Fruit fly (Drosophila melanogaster) whole organism, embryonic: ENCODE results near the gene Mul1.

Experiments
- BtbVII ChIP-seq: fragments of 200-800 bp; sonication (Bioruptor generic); optimal IDR thresholded peaks from 3 replicates; lab custom pipeline; 2017; ENCODE audit warnings: missing biosample characterization, mild to moderate bottlenecking, missing genetic modification characterization
- Bteb2 ChIP-seq: fragments of 200-800 bp; sonication (Bioruptor generic); optimal IDR thresholded peaks from 2 replicates; lab custom pipeline; 2016; ENCODE audit warnings: missing biosample characterization, missing genetic modification characterization
- C15 ChIP-seq: fragments of 200-800 bp; sonication (Bioruptor generic); IDR thresholded peaks from 3 replicates; pipeline ENCODE4 v1.3.6; 2022; ENCODE audit warnings: missing biosample characterization, missing genetic modification characterization
- CG10565 ChIP-seq: fragments of 200-800 bp; sonication (Bioruptor generic); optimal IDR thresholded peaks from 3 replicates; lab custom pipeline; 2016; ENCODE audit warnings: missing biosample characterization, mild to moderate bottlenecking, missing genetic modification characterization
- CG10979 ChIP-seq: fragments of 200-800 bp; sonication (Bioruptor generic); optimal IDR thresholded peaks from 2 replicates; lab custom pipeline; 2018; ENCODE audit warnings: missing biosample characterization, mild to moderate bottlenecking, missing genetic modification characterization, moderate library complexity
- CG12155 ChIP-seq: fragments of 200-800 bp; sonication (Bioruptor generic); optimal IDR thresholded peaks from 3 replicates; lab custom pipeline; 2016; ENCODE audit warnings: missing biosample characterization, missing genetic modification characterization
- CG12219 ChIP-seq: fragments of 200-800 bp; sonication (Bioruptor generic); optimal IDR thresholded peaks from 3 replicates; lab custom pipeline; 2018; ENCODE audit warnings: missing biosample characterization, mild to moderate bottlenecking, missing genetic modification characterization
- CG12391 ChIP-seq: fragments of 200-800 bp; sonication (Bioruptor generic); optimal IDR thresholded peaks from 3 replicates; lab custom pipeline; 2018; ENCODE audit warnings: missing biosample characterization, mild to moderate bottlenecking, missing genetic modification characterization, moderate library complexity
- CG12769 ChIP-seq: fragments of 200-800 bp; sonication (Bioruptor generic); optimal IDR thresholded peaks from 2 replicates; lab custom pipeline; 2019; ENCODE audit warnings: missing biosample characterization, mild to moderate bottlenecking, missing genetic modification characterization, moderate library complexity
- CG13424 ChIP-seq: fragments of 200-800 bp; sonication (Bioruptor generic); optimal IDR thresholded peaks from 2 replicates; lab custom pipeline; 2019; ENCODE audit warnings: missing biosample characterization, mild to moderate bottlenecking, missing genetic modification characterization, moderate library complexity
- CG13894 ChIP-seq: fragments of 200-800 bp; sonication (Bioruptor generic); optimal IDR thresholded peaks from 3 replicates; lab custom pipeline; 2018; ENCODE audit warnings: missing biosample characterization, mild to moderate bottlenecking, missing genetic modification characterization, moderate library complexity
- CG1603 ChIP-seq: fragments of 200-800 bp; sonication (Bioruptor generic); optimal IDR thresholded peaks from 2 replicates; lab custom pipeline; 2019; ENCODE audit warnings: missing biosample characterization, mild to moderate bottlenecking, missing genetic modification characterization, moderate library complexity
- CG16863 ChIP-seq: fragments of 200-800 bp; sonication (Bioruptor generic); optimal IDR thresholded peaks from 3 replicates; lab custom pipeline; 2016; ENCODE audit warnings: missing biosample characterization, missing genetic modification characterization
- CG2116 ChIP-seq: fragments of 200-800 bp; sonication (Bioruptor generic); optimal IDR thresholded peaks from 3 replicates; lab custom pipeline; 2018; ENCODE audit warnings: missing biosample characterization, mild to moderate bottlenecking, missing genetic modification characterization
- CG31365 ChIP-seq: fragments of 200-800 bp; sonication (Bioruptor generic); optimal IDR thresholded peaks from 2 replicates; lab custom pipeline; 2018; ENCODE audit warnings: missing biosample characterization, mild to moderate bottlenecking, missing genetic modification characterization
- CG4707 ChIP-seq: fragments of 200-800 bp; sonication (Bioruptor generic); optimal IDR thresholded peaks from 2 replicates; lab custom pipeline; 2018; ENCODE audit warnings: missing biosample characterization, mild to moderate bottlenecking, missing genetic modification characterization, moderate library complexity
- CG5180 ChIP-seq: fragments of 200-800 bp; sonication (Bioruptor generic); optimal IDR thresholded peaks from 3 replicates; lab custom pipeline; 2017; ENCODE audit warnings: missing biosample characterization, missing genetic modification characterization, mild to moderate bottlenecking, moderate library complexity, missing genetic modification reagents
- CG5245 ChIP-seq: fragments of 200-800 bp; sonication (Bioruptor generic); optimal IDR thresholded peaks from 3 replicates; lab custom pipeline; 2016; ENCODE audit warnings: missing biosample characterization, missing genetic modification characterization
- CG6254 ChIP-seq: fragments of 200-800 bp; sonication (Bioruptor generic); optimal IDR thresholded peaks from 3 replicates; lab custom pipeline; 2017; ENCODE audit warnings: mild to moderate bottlenecking, missing biosample characterization, missing genetic modification reagents, missing genetic modification characterization
- CG6791 ChIP-seq: fragments of 200-800 bp; sonication (Bioruptor generic); IDR thresholded peaks from 3 replicates; pipeline ENCODE4 v1.3.6; 2022; ENCODE audit warnings: missing biosample characterization, missing genetic modification characterization; ENCODE audit not compliant: partially characterized antibody
- CG7786 ChIP-seq: fragments of 200-800 bp; sonication (Bioruptor generic); optimal IDR thresholded peaks from 2 replicates; lab custom pipeline; 2016; ENCODE audit warnings: missing biosample characterization, missing genetic modification characterization
- CTCF ChIP-seq: fragments of 200-800 bp; sonication (Bioruptor generic); optimal IDR thresholded peaks from 2 replicates; lab custom pipeline; 2017; ENCODE audit warnings: missing biosample characterization, mild to moderate bottlenecking, missing genetic modification characterization, moderate library complexity
- Camta ChIP-seq: fragments of 200-800 bp; sonication (Bioruptor generic); optimal IDR thresholded peaks from 2 replicates; lab custom pipeline; 2016; ENCODE audit warnings: missing biosample characterization, missing genetic modification characterization
- Deaf1 ChIP-seq: fragments of 200-800 bp; optimal IDR thresholded peaks from 3 replicates; lab custom pipeline; 2019; ENCODE audit warnings: missing biosample characterization, mild to moderate bottlenecking, missing genetic modification characterization, moderate library complexity
- Dek ChIP-seq: fragments of 200-800 bp; sonication (Bioruptor generic); optimal IDR thresholded peaks from 3 replicates; lab custom pipeline; 2019; ENCODE audit warnings: missing biosample characterization, mild to moderate bottlenecking, missing genetic modification characterization, moderate library complexity
- Dll ChIP-seq: fragments of 200-800 bp; sonication (Bioruptor generic); IDR thresholded peaks from 4 replicates; pipeline ENCODE4 v1.3.6; 2022; ENCODE audit warnings: missing biosample characterization, missing genetic modification characterization; ENCODE audit not compliant: partially characterized antibody
- H2.0 ChIP-seq: fragments of 200-800 bp; sonication (Bioruptor generic); IDR thresholded peaks from 2 replicates; pipeline ENCODE4 v1.3.6; 2022; ENCODE audit warnings: missing biosample characterization, missing genetic modification characterization
- HHEX ChIP-seq: fragments of 200-800 bp; sonication (Bioruptor generic); optimal IDR thresholded peaks from 3 replicates; lab custom pipeline; 2017; ENCODE audit warnings: missing biosample characterization, mild to moderate bottlenecking, missing genetic modification characterization, missing genetic modification reagents
- Hey ChIP-seq: fragments of 200-800 bp; sonication (Bioruptor generic); optimal IDR thresholded peaks from 3 replicates; lab custom pipeline; 2018; ENCODE audit warnings: missing biosample characterization, mild to moderate bottlenecking, missing genetic modification characterization
- MESR4 ChIP-seq: fragments of 200-800 bp; sonication (Bioruptor generic); optimal IDR thresholded peaks from 2 replicates; lab custom pipeline; 2018; ENCODE audit warnings: missing biosample characterization, mild to moderate bottlenecking, missing genetic modification characterization, moderate library complexity
- Nf-YC ChIP-seq: fragments of 200-800 bp; optimal IDR thresholded peaks from 3 replicates; lab custom pipeline; 2019; ENCODE audit warnings: missing biosample characterization, mild to moderate bottlenecking, missing genetic modification characterization, moderate library complexity
- Ravus ChIP-seq: fragments of 200-800 bp; sonication (Bioruptor generic); IDR thresholded peaks from 2 replicates; pipeline ENCODE4 v1.3.6; 2022; ENCODE audit warnings: missing biosample characterization, missing genetic modification characterization
- Sox102F ChIP-seq: fragments of 200-800 bp; sonication (Bioruptor generic); optimal IDR thresholded peaks from 2 replicates; lab custom pipeline; 2018; ENCODE audit warnings: missing biosample characterization, mild to moderate bottlenecking, missing genetic modification characterization, moderate library complexity
- bowl ChIP-seq: fragments of 200-800 bp; sonication (Bioruptor generic); IDR thresholded peaks from 2 replicates; pipeline ENCODE4 v1.3.6; 2022; ENCODE audit warnings: missing biosample characterization, missing genetic modification characterization
- chn ChIP-seq: fragments of 200-800 bp; sonication (Bioruptor generic); optimal IDR thresholded peaks from 2 replicates; lab custom pipeline; 2016; ENCODE audit warnings: missing biosample characterization, missing genetic modification characterization
- danr ChIP-seq: fragments of 200-800 bp; sonication (Bioruptor generic); IDR thresholded peaks from 2 replicates; pipeline ENCODE4 v1.3.6; 2022; ENCODE audit warnings: missing biosample characterization, missing genetic modification characterization
- dimm ChIP-seq: fragments of 200-800 bp; sonication (Bioruptor generic); IDR thresholded peaks from 2 replicates; pipeline ENCODE4 v1.3.6; 2022; ENCODE audit warnings: missing biosample characterization, missing genetic modification characterization
- esg ChIP-seq: fragments of 200-800 bp; sonication (Bioruptor generic); conservative IDR thresholded peaks from 2 replicates; pipeline ENCODE4 v1.3.6; 2022; ENCODE audit warnings: missing biosample characterization, missing genetic modification characterization
- gce ChIP-seq: fragments of 200-800 bp; sonication (Bioruptor generic); IDR thresholded peaks from 3 replicates; pipeline ENCODE4 v1.3.6; 2022; ENCODE audit warnings: missing biosample characterization, missing genetic modification characterization
- ind ChIP-seq: fragments of 200-800 bp; sonication (Bioruptor generic); optimal IDR thresholded peaks from 3 replicates; lab custom pipeline; 2016; ENCODE audit warnings: missing biosample characterization, missing genetic modification characterization
- jing ChIP-seq: fragments of 200-800 bp; sonication (Bioruptor generic); optimal IDR thresholded peaks from 2 replicates; lab custom pipeline; 2018; ENCODE audit warnings: missing biosample characterization, mild to moderate bottlenecking, missing genetic modification characterization
- knrl ChIP-seq: fragments of 200-800 bp; sonication (Bioruptor generic); IDR thresholded peaks from 3 replicates; pipeline ENCODE4 v1.3.6; 2022; ENCODE audit warnings: missing biosample characterization, missing genetic modification characterization; ENCODE audit not compliant: partially characterized antibody
- lola ChIP-seq, 3 experiments: fragments of >200 bp in 2 of 3; fragments of 200-800 bp in 1 of 3; sonication (Bioruptor generic) in 1 of 3; optimal IDR thresholded peaks; 2 replicates each; lab custom pipeline; 2017 to 2019; ENCODE audit warnings: missing biosample characterization in 3 of 3, missing genetic modification characterization in 3 of 3, mild to moderate bottlenecking in 1 of 3, moderate library complexity in 1 of 3
- mirr ChIP-seq: fragments of 200-800 bp; sonication (Bioruptor generic); optimal IDR thresholded peaks from 3 replicates; lab custom pipeline; 2018; ENCODE audit warnings: missing biosample characterization, mild to moderate bottlenecking, missing genetic modification characterization
- peb ChIP-seq: fragments of 200-800 bp; sonication (Bioruptor generic); IDR thresholded peaks from 2 replicates; pipeline ENCODE4 v1.3.6; 2022; ENCODE audit warnings: missing biosample characterization, missing genetic modification characterization
- pros ChIP-seq: fragments of 200-800 bp; sonication (Bioruptor generic); optimal IDR thresholded peaks from 3 replicates; lab custom pipeline; 2019; ENCODE audit warnings: missing biosample characterization, mild to moderate bottlenecking, missing genetic modification characterization, moderate library complexity
- sens-2 ChIP-seq: fragments of 200-800 bp; sonication (Bioruptor generic); IDR thresholded peaks from 2 replicates; pipeline ENCODE4 v1.3.6; 2022; ENCODE audit warnings: missing biosample characterization, missing genetic modification characterization
- slp2 ChIP-seq: fragments of 200-800 bp; sonication (Bioruptor generic); optimal IDR thresholded peaks from 2 replicates; lab custom pipeline; 2016; ENCODE audit warnings: missing biosample characterization, missing genetic modification characterization
- ssp ChIP-seq: fragments of 200-800 bp; sonication (Bioruptor generic); IDR thresholded peaks from 2 replicates; pipeline ENCODE4 v1.3.6; 2022; ENCODE audit warnings: missing biosample characterization, missing genetic modification characterization
- z ChIP-seq: fragments of 200-800 bp; sonication (Bioruptor generic); IDR thresholded peaks from 3 replicates; pipeline ENCODE4 v1.3.6; 2022; ENCODE audit warnings: missing biosample characterization, missing genetic modification characterization
- zfh2 ChIP-seq: fragments of 200-800 bp; sonication (Bioruptor generic); optimal IDR thresholded peaks from 2 replicates; lab custom pipeline; 2016; ENCODE audit warnings: missing biosample characterization, missing genetic modification characterization

The Mul1 gene

dm6 chr3L:3983466-3983946, 37.8 kb upstream of the Mul1 start, which contains the start of gene scrt (continued):
- TF ChIP-seq CG13424 (tag; lab: Kevin White, UChicago) (peak; percentile 88), CG12391 (tag; lab: Kevin White, UChicago) (peak; percentile 72), esg (GFP tag; lab: Robert Waterston, UW) (no peak), Ravus (GFP tag; lab: Robert Waterston, UW) (no peak), CG2116 (GFP tag; lab: Kevin White, UChicago) (peak; percentile 18), CG16863 (GFP tag; lab: Kevin White, UChicago) (no peak), H2.0 (GFP tag; lab: Robert Waterston, UW) (0 out of 2 replicates have a peak, but pooled peaks have one; percentile 17), mirr (GFP tag; lab: Kevin White, UChicago) (no peak), CG12155 (GFP tag; lab: Kevin White, UChicago) (no peak), CG31365 (tag; lab: Kevin White, UChicago) (no peak), lola (GFP tag; optimal IDR thresholded peaks at IDR 0.05; lab: Kevin White, UChicago) (peak in 1 of 3 experiments; percentile 90), slp2 (GFP tag; lab: Kevin White, UChicago) (no peak), Camta (peak; percentile 11), CG5245 (GFP tag; lab: Kevin White, UChicago) (no peak), CG10979 (peak; percentile 91), chn (GFP tag; lab: Kevin White, UChicago) (peak; percentile 64), Dll (peak; percentile 68; the same call in 3 of the 4 replicates), ind (GFP tag; lab: Kevin White, UChicago) (no peak), Deaf1 (tag; lab: Kevin White, UChicago) (peak; percentile 97), knrl (GFP tag; lab: Robert Waterston, UW) (peak; percentile 72; the same call in 2 of the 3 replicates), BtbVII (peak; percentile 28), peb (GFP tag; lab: Robert Waterston, UW) (peak; percentile 53; the same call in 1 of the 2 replicates), CG4707 (GFP tag; lab: Kevin White, UChicago) (no peak), Bteb2 (GFP tag; lab: Kevin White, UChicago) (no peak), CG13894 (tag; lab: Kevin White, UChicago) (no peak), pros (GFP tag; lab: Kevin White, UChicago) (peak; percentile 24), jing (peak; percentile 29), zfh2 (GFP tag; lab: Kevin White, UChicago) (no peak), CG12769 (tag; lab: Kevin White, UChicago) (no peak), CG12219 (GFP tag; lab: Kevin White, UChicago) (peak; percentile 28), CG7786 (GFP tag; lab: Kevin White, UChicago) (no peak), dimm (GFP tag; lab: Robert Waterston, UW) (no peak), CG6791 (0 out of 3 replicates have a peak, but pooled peaks have one; percentile 49), Sox102F (GFP tag; lab: Kevin White, UChicago) (peak; percentile 65), sens-2 (no peak), CG6254 (GFP tag; lab: Kevin White, UChicago) (peak; percentile 3), CG5180 (GFP tag; lab: Kevin White, UChicago) (peak; percentile 31), C15 (GFP tag; lab: Robert Waterston, UW) (no peak), Dek (tag; lab: Kevin White, UChicago) (no peak), MESR4 (GFP tag; lab: Kevin White, UChicago) (no peak), HHEX (GFP tag; lab: Kevin White, UChicago) (no peak), Hey (tag; lab: Kevin White, UChicago) (no peak), gce (GFP tag; lab: Robert Waterston, UW) (0 out of 3 replicates have a peak, but pooled peaks have one; percentile 21), CTCF (GFP tag; lab: Kevin White, UChicago) (no peak), Nf-YC (no peak), ssp (GFP tag; lab: Robert Waterston, UW) (no peak), CG10565 (GFP tag; lab: Kevin White, UChicago) (no peak), danr (GFP tag; lab: Robert Waterston, UW) (no peak), CG1603 (tag; lab: Kevin White, UChicago) (peak; percentile 54), z (GFP tag; lab: Robert Waterston, UW) (no peak), bowl (GFP tag; lab: Robert Waterston, UW) (no peak)
